Fruit fly (Drosophila melanogaster): ENCODE results near the gene Pgk.
A peak's percentile ranks its signal among the peaks of the same experiment; 100 is the strongest.

Pgk gene

DNA sequence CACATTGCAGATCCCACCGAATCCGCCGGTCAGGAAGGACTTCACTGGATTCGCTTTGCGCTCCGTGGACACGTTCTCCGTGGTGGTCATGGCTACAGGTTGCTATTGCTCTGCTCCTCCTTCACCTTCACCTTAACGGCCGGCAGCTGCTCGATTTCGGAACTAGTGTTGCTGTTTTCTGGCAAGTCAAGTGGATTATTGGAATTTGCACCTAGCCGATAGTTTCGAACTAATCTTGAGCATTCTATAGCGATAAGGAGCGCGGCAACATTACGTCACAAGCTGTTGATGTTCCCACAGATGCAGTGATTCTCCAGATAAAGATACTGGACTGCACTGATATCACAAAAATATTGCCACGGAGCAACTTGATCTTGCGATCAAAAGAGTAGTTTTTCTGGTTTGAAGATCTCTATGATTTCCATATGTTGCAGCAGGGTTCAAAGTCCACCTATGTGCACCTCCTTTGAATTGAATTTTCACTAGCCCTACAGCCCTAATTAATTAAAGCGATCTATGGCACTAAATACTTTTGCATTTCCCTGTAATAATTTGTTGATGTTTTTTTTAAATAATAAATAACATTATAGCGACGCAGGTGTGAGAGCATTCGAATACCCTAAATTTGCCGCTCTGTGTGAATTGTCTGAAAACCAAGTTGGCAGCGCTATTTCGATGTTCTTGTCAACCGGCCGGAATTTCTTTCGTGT is 16.8 kb upstream of the Pgk start, which contains the start of the genes colt and HINT1 (continued):
- no peak for TF ChIP-seq Nf-YB (GFP tag; optimal IDR thresholded peaks at IDR 0.05)
- no peak for TF ChIP-seq Antp (GFP tag; optimal IDR thresholded peaks at IDR 0.05)
- peak; percentile 47 for TF ChIP-seq CG13296 (GFP tag; optimal IDR thresholded peaks at IDR 0.05)
- no peak for TF ChIP-seq nau (GFP tag; optimal IDR thresholded peaks at IDR 0.05)
- no peak for TF ChIP-seq gce (GFP tag; IDR thresholded peaks at IDR 0.05)
- TF ChIP-seq HLH3B (GFP tag; IDR thresholded peaks at IDR 0.05) = no peak
- TF ChIP-seq BEAF-32 (GFP tag; optimal IDR thresholded peaks at IDR 0.05) = peak; percentile 66
- TF ChIP-seq sim (GFP tag; IDR thresholded peaks at IDR 0.05) = no peak
- TF ChIP-seq CG8478 (optimal IDR thresholded peaks at IDR 0.05) = no peak
- TF ChIP-seq Poxn (GFP tag; IDR thresholded peaks at IDR 0.05) = no peak
- TF ChIP-seq sd (tag; optimal IDR thresholded peaks at IDR 0.05) = peak; percentile 84
- no peak for TF ChIP-seq danr (GFP tag; IDR thresholded peaks at IDR 0.05)
- peak; percentile 34 for TF ChIP-seq phol (tag; optimal IDR thresholded peaks at IDR 0.05)
- TF ChIP-seq CG6689 (GFP tag; IDR thresholded peaks at IDR 0.05) = peak; percentile 18; the same call in 1 of the 2 replicates
- TF ChIP-seq CG31224 (GFP tag; IDR thresholded peaks at IDR 0.05) = no peak
- TF ChIP-seq Deaf1 (tag; optimal IDR thresholded peaks at IDR 0.05) = peak; percentile 60
- TF ChIP-seq Hr39 (optimal IDR thresholded peaks at IDR 0.05) = no peak
- TF ChIP-seq CG12236 (GFP tag; optimal IDR thresholded peaks at IDR 0.05) = no peak
- peak; percentile 6 for TF ChIP-seq kni (GFP tag; optimal IDR thresholded peaks at IDR 0.05)
- TF ChIP-seq CG17568 (GFP tag; optimal IDR thresholded peaks at IDR 0.05) = no peak
- TF ChIP-seq Sox102F (GFP tag; optimal IDR thresholded peaks at IDR 0.05) = no peak
- TF ChIP-seq ab (GFP tag; optimal IDR thresholded peaks at IDR 0.05) = no peak
- no peak for TF ChIP-seq ssp (GFP tag; IDR thresholded peaks at IDR 0.05)
- no peak for TF ChIP-seq CG7987 (GFP tag; optimal IDR thresholded peaks at IDR 0.05)
- TF ChIP-seq Meics (GFP tag; optimal IDR thresholded peaks at IDR 0.05) = peak; percentile 28
- peak; percentile 13 for TF ChIP-seq exex (tag; optimal IDR thresholded peaks at IDR 0.05)
- no peak for TF ChIP-seq da (GFP tag; optimal IDR thresholded peaks at IDR 0.05)
- no peak for TF ChIP-seq Hr51 (GFP tag; optimal IDR thresholded peaks at IDR 0.05)
- TF ChIP-seq Oli (tag; optimal IDR thresholded peaks at IDR 0.05) = no peak
- TF ChIP-seq CG1233 (GFP tag; optimal IDR thresholded peaks at IDR 0.05) = no peak
- no peak; the same call in 2 of the 3 replicates for TF ChIP-seq Doc3 (GFP tag; IDR thresholded peaks at IDR 0.05; ENCODE audit: partially characterized antibody)
- no peak for TF ChIP-seq Mrtf (GFP tag; IDR thresholded peaks at IDR 0.05)
- no peak for TF ChIP-seq fd64A (GFP tag; optimal IDR thresholded peaks at IDR 0.05)
- TF ChIP-seq CG4820 (GFP tag; optimal IDR thresholded peaks at IDR 0.05) = no peak
- no peak for TF ChIP-seq Sox100B (GFP tag; optimal IDR thresholded peaks at IDR 0.05)
- no peak for TF ChIP-seq Bgb (GFP tag; IDR thresholded peaks at IDR 0.05; ENCODE audit: partially characterized antibody)
- peak; percentile 94 for TF ChIP-seq YL-1 (GFP tag; optimal IDR thresholded peaks at IDR 0.05)
- no peak for TF ChIP-seq CG8388 (GFP tag; optimal IDR thresholded peaks at IDR 0.05)
- TF ChIP-seq az2 (GFP tag; optimal IDR thresholded peaks at IDR 0.05) = no peak
- TF ChIP-seq CG18764 (GFP tag; optimal IDR thresholded peaks at IDR 0.05) = no peak
- no peak for TF ChIP-seq Kr (GFP tag; optimal IDR thresholded peaks at IDR 0.05)
- TF ChIP-seq twi (tag; optimal IDR thresholded peaks at IDR 0.05) = peak; percentile 46
- TF ChIP-seq Lhr (GFP tag; optimal IDR thresholded peaks at IDR 0.05) = peak; percentile 33
- no peak for TF ChIP-seq CG1832 (GFP tag; optimal IDR thresholded peaks at IDR 0.05)
- TF ChIP-seq sens-2 (GFP tag; IDR thresholded peaks at IDR 0.05) = no peak
- no peak for TF ChIP-seq hkb (optimal IDR thresholded peaks at IDR 0.05)
- TF ChIP-seq hkb (GFP tag; IDR thresholded peaks at IDR 0.05) = no peak
- no peak for TF ChIP-seq Spps (tag; optimal IDR thresholded peaks at IDR 0.05)
- no peak for TF ChIP-seq bowl (GFP tag; IDR thresholded peaks at IDR 0.05)
- no peak for TF ChIP-seq pros (GFP tag; optimal IDR thresholded peaks at IDR 0.05)
- peak; percentile 37; the same call in 1 of the 2 replicates for TF ChIP-seq Rfx (GFP tag; IDR thresholded peaks at IDR 0.05)
